Worm (Caenorhabditis elegans) whole organism, young adult: ENCODE measurements around the gene H14A12.3.

Experiments used
- Y53F4B.3 ChIP-seq: fragments of 200-800 bp; sonication (Bioruptor generic); IDR thresholded peaks from 2 replicates; pipeline ENCODE4 v1.3.6; 2022; ENCODE audit warnings: missing genetic modification reagents, missing genetic modification characterization, missing compliant biosample characterization
- Y95B8A.8 ChIP-seq: fragments of 200-800 bp; sonication (Bioruptor generic); IDR thresholded peaks from 2 replicates; pipeline ENCODE4 v1.3.6; 2022; ENCODE audit warnings: missing genetic modification reagents, missing genetic modification characterization, missing compliant biosample characterization
- bed-2 ChIP-seq: fragments of 200-800 bp; sonication (Bioruptor generic); IDR thresholded peaks from 2 replicates; pipeline ENCODE4 v1.3.6; 2022; ENCODE audit warnings: missing genetic modification reagents, missing genetic modification characterization, missing compliant biosample characterization
- die-1 ChIP-seq: sonication (generic microtip); optimal IDR thresholded peaks from 2 replicates; lab custom pipeline; 2016; ENCODE audit warnings: missing genotype, mild to moderate bottlenecking, missing genetic modification characterization, missing compliant biosample characterization
- dpl-1 ChIP-seq: fragments of 150-350 bp; optimal IDR thresholded peaks from 2 replicates; lab custom pipeline; 2014; ENCODE audit warnings: missing biosample characterization, missing genetic modification reagents, missing genetic modification characterization
- gei-17 ChIP-seq: fragments of 200-800 bp; sonication (Bioruptor generic); optimal IDR thresholded peaks from 2 replicates; lab custom pipeline; 2018; ENCODE audit warnings: mild to moderate bottlenecking, missing genetic modification characterization, missing compliant biosample characterization
- lin-35 ChIP-seq, 3 experiments: fragments of 150-350 bp in 2 of 3; sonication (generic microtip) in 1 of 3; optimal IDR thresholded peaks; 2 replicates each; lab custom pipeline; 2014 to 2018; ENCODE audit warnings: missing biosample characterization in 3 of 3, missing genetic modification characterization in 3 of 3, missing genetic modification reagents in 3 of 3
- nhr-80 ChIP-seq: sonication (generic microtip); optimal IDR thresholded peaks from 2 replicates; lab custom pipeline; 2016; ENCODE audit warnings: missing genetic modification characterization, missing compliant biosample characterization
- unc-62 ChIP-seq: fragments of 150-350 bp; optimal IDR thresholded peaks from 2 replicates; lab custom pipeline; 2014; ENCODE audit warnings: missing biosample characterization, missing genetic modification reagents, missing genetic modification characterization

DNA sequence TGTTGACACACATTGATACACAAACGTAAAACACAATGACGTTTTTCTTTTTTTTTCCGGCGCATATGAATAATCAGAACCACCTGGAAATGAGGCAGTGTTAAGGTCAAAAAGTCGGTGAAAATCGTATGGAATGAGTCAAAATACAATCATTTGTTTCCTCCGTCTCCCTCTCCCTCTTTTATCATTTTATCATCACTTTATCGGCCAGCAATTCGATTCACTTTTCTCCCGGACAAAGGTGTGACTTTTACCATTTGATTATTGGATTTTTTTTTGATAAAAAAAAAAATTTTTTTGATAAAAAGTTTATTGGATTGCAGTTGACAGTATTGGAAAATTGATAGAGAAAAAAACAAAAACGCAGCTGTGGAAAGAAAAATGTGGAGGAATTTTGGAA lies 15.3 kb downstream of the H14A12.3 start:
- TF ChIP-seq dpl-1 (GFP tag; lab: Kevin White, UChicago) (no peak), gei-17 (GFP tag; lab: Kevin White, UChicago) (no peak), lin-35 (GFP tag; optimal IDR thresholded peaks at IDR 0.05; lab: Kevin White, UChicago) (no peak), Y95B8A.8 (GFP tag; lab: Robert Waterston, UW) (no peak), bed-2 (GFP tag; lab: Robert Waterston, UW) (no peak), die-1 (tag; lab: Kevin White, UChicago) (no peak), Y53F4B.3 (GFP tag; lab: Robert Waterston, UW) (no peak), unc-62 (GFP tag; lab: Kevin White, UChicago) (no peak), nhr-80 (tag; lab: Kevin White, UChicago) (peak; percentile 96)
